Worm (Caenorhabditis elegans) whole organism, L4/young adult: ENCODE measurements around the gene F10G7.5.

Experiments
- W03F9.2 ChIP-seq: fragments of 150-350 bp; optimal IDR thresholded peaks from 2 replicates; lab custom pipeline; 2014; ENCODE audit warnings: missing biosample characterization, missing genetic modification characterization
- dao-5 ChIP-seq: sonication (generic microtip); optimal IDR thresholded peaks from 2 replicates; lab custom pipeline; 2016; ENCODE audit warnings: missing genotype, missing genetic modification characterization, moderate library complexity, missing compliant biosample characterization
- him-1 ChIP-seq: sonication (generic microtip); optimal IDR thresholded peaks from 2 replicates; lab custom pipeline; 2016; ENCODE audit warnings: missing genotype, missing genetic modification reagents, missing genetic modification characterization, missing compliant biosample characterization

ce11 chrII:4689477-4689876 lies 3.7 kb upstream of the F10G7.5 start, which contains the start of gene F10G7.12:
- TF ChIP-seq him-1 (no peak), W03F9.2 (tag; lab: Kevin White, UChicago) (no peak), dao-5 (tag; lab: Kevin White, UChicago) (no peak)
